Fruit fly (Drosophila melanogaster) whole organism, embryonic: ENCODE measurements around the gene CG13622.
A peak's percentile ranks its signal among the peaks of the same experiment; 100 is the strongest.

Experiments
- Bgb ChIP-seq: fragments of 200-800 bp; sonication (Bioruptor generic); IDR thresholded peaks from 2 replicates; pipeline ENCODE4 v1.3.6; 2022; ENCODE audit warnings: missing biosample characterization, missing genetic modification characterization; ENCODE audit not compliant: partially characterized antibody
- BtbVII ChIP-seq: fragments of 200-800 bp; sonication (Bioruptor generic); optimal IDR thresholded peaks from 3 replicates; lab custom pipeline; 2017; ENCODE audit warnings: missing biosample characterization, mild to moderate bottlenecking, missing genetic modification characterization
- CG10274 ChIP-seq: fragments of 200-800 bp; sonication (Bioruptor generic); optimal IDR thresholded peaks from 3 replicates; lab custom pipeline; 2017; ENCODE audit warnings: missing biosample characterization, mild to moderate bottlenecking, missing genetic modification characterization
- CG11398 ChIP-seq: fragments of 200-800 bp; sonication (Bioruptor generic); optimal IDR thresholded peaks from 2 replicates; lab custom pipeline; 2016; ENCODE audit warnings: missing biosample characterization, missing genetic modification characterization
- CG11695 ChIP-seq: fragments of 200-800 bp; sonication (Bioruptor generic); IDR thresholded peaks from 3 replicates; pipeline ENCODE4 v1.3.6; 2022; ENCODE audit warnings: missing biosample characterization, missing genetic modification characterization
- CG12104 ChIP-seq: fragments of 200-800 bp; sonication (Bioruptor generic); optimal IDR thresholded peaks from 3 replicates; lab custom pipeline; 2016; ENCODE audit warnings: missing biosample characterization, missing genetic modification characterization
- CG12155 ChIP-seq: fragments of 200-800 bp; sonication (Bioruptor generic); optimal IDR thresholded peaks from 3 replicates; lab custom pipeline; 2016; ENCODE audit warnings: missing biosample characterization, missing genetic modification characterization
- CG12744 ChIP-seq: fragments of 200-800 bp; sonication (Bioruptor generic); optimal IDR thresholded peaks from 2 replicates; lab custom pipeline; 2016; ENCODE audit warnings: missing biosample characterization, missing genetic modification characterization
- CG15479 ChIP-seq: fragments of 200-800 bp; sonication (Bioruptor generic); optimal IDR thresholded peaks from 3 replicates; lab custom pipeline; 2019; ENCODE audit warnings: missing biosample characterization, mild to moderate bottlenecking, missing genetic modification characterization, moderate library complexity
- CG17361 ChIP-seq: fragments of 200-800 bp; sonication (Bioruptor generic); IDR thresholded peaks from 3 replicates; pipeline ENCODE4 v1.3.6; 2022; ENCODE audit warnings: missing biosample characterization, missing genetic modification characterization
- CG30431 ChIP-seq: fragments of 200-800 bp; sonication (Bioruptor generic); optimal IDR thresholded peaks from 2 replicates; lab custom pipeline; 2017; ENCODE audit warnings: missing biosample characterization, missing genetic modification characterization
- CG32767 ChIP-seq: fragments of 200-800 bp; sonication (Bioruptor generic); IDR thresholded peaks from 2 replicates; pipeline ENCODE4 v1.3.6; 2022; ENCODE audit warnings: missing biosample characterization, missing genetic modification characterization
- CG5180 ChIP-seq: fragments of 200-800 bp; sonication (Bioruptor generic); optimal IDR thresholded peaks from 3 replicates; lab custom pipeline; 2017; ENCODE audit warnings: missing biosample characterization, missing genetic modification characterization, mild to moderate bottlenecking, moderate library complexity, missing genetic modification reagents
- CG6175 ChIP-seq: fragments of 200-800 bp; sonication (Bioruptor generic); IDR thresholded peaks from 3 replicates; pipeline ENCODE4 v1.3.6; 2022; ENCODE audit warnings: missing biosample characterization, missing genetic modification characterization
- CG6683 ChIP-seq: fragments of 200-800 bp; sonication (Bioruptor generic); optimal IDR thresholded peaks from 2 replicates; lab custom pipeline; 2017; ENCODE audit warnings: missing biosample characterization, mild to moderate bottlenecking, missing genetic modification characterization, missing genetic modification reagents
- CG7556 ChIP-seq: fragments of 200-800 bp; sonication (Bioruptor generic); optimal IDR thresholded peaks from 2 replicates; lab custom pipeline; 2017; ENCODE audit warnings: missing biosample characterization, mild to moderate bottlenecking, missing genetic modification characterization
- CG8765 ChIP-seq: fragments of 200-800 bp; sonication (Bioruptor generic); IDR thresholded peaks from 2 replicates; pipeline ENCODE4 v1.3.6; 2022; ENCODE audit warnings: missing biosample characterization, missing genetic modification characterization
- CG9727 ChIP-seq: fragments of 200-800 bp; sonication (Bioruptor generic); optimal IDR thresholded peaks from 3 replicates; lab custom pipeline; 2017; ENCODE audit warnings: missing biosample characterization, mild to moderate bottlenecking, missing genetic modification characterization
- CG9797 ChIP-seq: fragments of 200-800 bp; sonication (Bioruptor generic); optimal IDR thresholded peaks from 3 replicates; lab custom pipeline; 2018; ENCODE audit warnings: missing biosample characterization, mild to moderate bottlenecking, missing genetic modification characterization
- Chrac-16 ChIP-seq: fragments of 200-800 bp; sonication (Bioruptor generic); optimal IDR thresholded peaks from 3 replicates; lab custom pipeline; 2016; ENCODE audit warnings: missing biosample characterization, missing genetic modification characterization
- CoRest ChIP-seq: fragments of 200-800 bp; sonication (Bioruptor generic); optimal IDR thresholded peaks from 3 replicates; lab custom pipeline; 2018; ENCODE audit warnings: missing biosample characterization, mild to moderate bottlenecking, missing genetic modification characterization, moderate library complexity
- Dad ChIP-seq: fragments of 200-800 bp; sonication (Bioruptor generic); optimal IDR thresholded peaks from 3 replicates; lab custom pipeline; 2016; ENCODE audit warnings: missing biosample characterization, missing genetic modification characterization
- ERR ChIP-seq: fragments of 200-800 bp; sonication (Bioruptor generic); optimal IDR thresholded peaks from 2 replicates; lab custom pipeline; 2016; ENCODE audit warnings: missing biosample characterization, missing genetic modification characterization
- Fer1 ChIP-seq: fragments of 200-800 bp; sonication (Bioruptor generic); optimal IDR thresholded peaks from 2 replicates; lab custom pipeline; 2017; ENCODE audit warnings: missing biosample characterization, mild to moderate bottlenecking, missing genetic modification characterization
- HLHmδ ChIP-seq: fragments of 200-800 bp; sonication (Bioruptor generic); optimal IDR thresholded peaks from 2 replicates; lab custom pipeline; 2018; ENCODE audit warnings: missing biosample characterization, mild to moderate bottlenecking, missing genetic modification characterization, moderate library complexity
- Hmr ChIP-seq: fragments of 200-800 bp; sonication (Bioruptor generic); optimal IDR thresholded peaks from 3 replicates; lab custom pipeline; 2017; ENCODE audit warnings: mild to moderate bottlenecking, missing biosample characterization, missing genetic modification reagents, missing genetic modification characterization
- Hr39 ChIP-seq: fragments of >200 bp; optimal IDR thresholded peaks from 2 replicates; lab custom pipeline; 2017
- Hr51 ChIP-seq, 2 experiments: fragments of 200-800 bp; sonication (Bioruptor generic); optimal IDR thresholded peaks; 2 replicates in 1 of 2; 3 replicates in 1 of 2; lab custom pipeline; 2016 to 2018; ENCODE audit warnings: missing biosample characterization in 2 of 2, missing genetic modification characterization in 2 of 2, mild to moderate bottlenecking in 1 of 2, moderate library complexity in 1 of 2
- MESR4 ChIP-seq: fragments of 200-800 bp; sonication (Bioruptor generic); optimal IDR thresholded peaks from 2 replicates; lab custom pipeline; 2018; ENCODE audit warnings: missing biosample characterization, mild to moderate bottlenecking, missing genetic modification characterization, moderate library complexity
- MTF-1 ChIP-seq: fragments of 200-800 bp; sonication (Bioruptor generic); optimal IDR thresholded peaks from 2 replicates; lab custom pipeline; 2018; ENCODE audit warnings: missing biosample characterization, mild to moderate bottlenecking, missing genetic modification characterization, borderline replicate concordance
- Max ChIP-seq: fragments of 200-800 bp; sonication (Bioruptor generic); optimal IDR thresholded peaks from 2 replicates; lab custom pipeline; 2016; ENCODE audit warnings: missing biosample characterization, mild to moderate bottlenecking, missing genetic modification characterization
- Ptx1 ChIP-seq: fragments of 200-800 bp; sonication (Bioruptor generic); IDR thresholded peaks from 2 replicates; pipeline ENCODE4 v1.3.6; 2022; ENCODE audit warnings: missing biosample characterization, missing genetic modification characterization
- Sox102F ChIP-seq: fragments of 200-800 bp; sonication (Bioruptor generic); optimal IDR thresholded peaks from 2 replicates; lab custom pipeline; 2018; ENCODE audit warnings: missing biosample characterization, mild to moderate bottlenecking, missing genetic modification characterization, moderate library complexity
- Tbp ChIP-seq: fragments of >200 bp; optimal IDR thresholded peaks from 2 replicates; lab custom pipeline; 2018; ENCODE audit warnings: missing biosample characterization, missing genetic modification characterization
- Xrp1 ChIP-seq: fragments of 200-800 bp; sonication (Bioruptor generic); IDR thresholded peaks from 2 replicates; pipeline ENCODE4 v1.3.6; 2022; ENCODE audit warnings: missing biosample characterization, missing genetic modification characterization
- ci ChIP-seq: fragments of 200-800 bp; sonication (Bioruptor generic); IDR thresholded peaks from 3 replicates; pipeline ENCODE4 v1.3.6; 2022; ENCODE audit warnings: missing biosample characterization, missing genetic modification characterization
- dm ChIP-seq: fragments of 200-800 bp; sonication (Bioruptor generic); optimal IDR thresholded peaks from 3 replicates; lab custom pipeline; 2016; ENCODE audit warnings: missing biosample characterization, missing genetic modification characterization
- eve ChIP-seq, 2 experiments: fragments of >200 bp; optimal IDR thresholded peaks; 2 replicates each; lab custom pipeline; 2017; ENCODE audit warnings: missing biosample characterization in 2 of 2, missing genetic modification characterization in 2 of 2
- jing ChIP-seq: fragments of 200-800 bp; sonication (Bioruptor generic); optimal IDR thresholded peaks from 2 replicates; lab custom pipeline; 2018; ENCODE audit warnings: missing biosample characterization, mild to moderate bottlenecking, missing genetic modification characterization
- lbe ChIP-seq: fragments of 200-800 bp; sonication (Bioruptor generic); optimal IDR thresholded peaks from 2 replicates; lab custom pipeline; 2016; ENCODE audit warnings: missing biosample characterization, mild to moderate bottlenecking, missing genetic modification characterization
- maf-S ChIP-seq: fragments of 200-800 bp; sonication (Bioruptor generic); optimal IDR thresholded peaks from 2 replicates; lab custom pipeline; 2016; ENCODE audit warnings: missing biosample characterization, missing genetic modification characterization
- nerfin-2 ChIP-seq: fragments of 200-800 bp; sonication (Bioruptor generic); IDR thresholded peaks from 2 replicates; pipeline ENCODE4 v1.3.6; 2022; ENCODE audit warnings: missing biosample characterization, missing genetic modification characterization; ENCODE audit not compliant: partially characterized antibody
- nom ChIP-seq: fragments of 200-800 bp; sonication (Bioruptor generic); optimal IDR thresholded peaks from 2 replicates; lab custom pipeline; 2017; ENCODE audit warnings: missing biosample characterization, missing genetic modification characterization, mild to moderate bottlenecking, moderate library complexity, missing genetic modification reagents
- peb ChIP-seq: fragments of 200-800 bp; sonication (Bioruptor generic); IDR thresholded peaks from 2 replicates; pipeline ENCODE4 v1.3.6; 2022; ENCODE audit warnings: missing biosample characterization, missing genetic modification characterization
- pnt ChIP-seq: fragments of 200-800 bp; sonication (Bioruptor generic); optimal IDR thresholded peaks from 3 replicates; lab custom pipeline; 2016; ENCODE audit warnings: missing biosample characterization, missing genetic modification characterization
- run ChIP-seq: fragments of 200-800 bp; sonication (Bioruptor generic); optimal IDR thresholded peaks from 3 replicates; lab custom pipeline; 2018; ENCODE audit warnings: missing biosample characterization, mild to moderate bottlenecking, missing genetic modification characterization
- sens ChIP-seq: fragments of 200-800 bp; sonication (Bioruptor generic); peaks from one replicate; lab custom pipeline; 2016; ENCODE audit warnings: missing biosample characterization, missing genetic modification characterization
- sob ChIP-seq: fragments of 200-800 bp; sonication (Bioruptor generic); IDR thresholded peaks from 2 replicates; pipeline ENCODE4 v1.3.6; 2022; ENCODE audit warnings: missing biosample characterization, missing genetic modification characterization
- trh ChIP-seq: fragments of 200-800 bp; sonication (Bioruptor generic); optimal IDR thresholded peaks from 2 replicates; lab custom pipeline; 2016; ENCODE audit warnings: missing biosample characterization, missing genetic modification characterization
- vfl ChIP-seq: fragments of 200-800 bp; sonication (Bioruptor generic); optimal IDR thresholded peaks from 2 replicates; lab custom pipeline; 2016; ENCODE audit warnings: missing biosample characterization, missing genetic modification characterization

Gene CG13622

DNA sequence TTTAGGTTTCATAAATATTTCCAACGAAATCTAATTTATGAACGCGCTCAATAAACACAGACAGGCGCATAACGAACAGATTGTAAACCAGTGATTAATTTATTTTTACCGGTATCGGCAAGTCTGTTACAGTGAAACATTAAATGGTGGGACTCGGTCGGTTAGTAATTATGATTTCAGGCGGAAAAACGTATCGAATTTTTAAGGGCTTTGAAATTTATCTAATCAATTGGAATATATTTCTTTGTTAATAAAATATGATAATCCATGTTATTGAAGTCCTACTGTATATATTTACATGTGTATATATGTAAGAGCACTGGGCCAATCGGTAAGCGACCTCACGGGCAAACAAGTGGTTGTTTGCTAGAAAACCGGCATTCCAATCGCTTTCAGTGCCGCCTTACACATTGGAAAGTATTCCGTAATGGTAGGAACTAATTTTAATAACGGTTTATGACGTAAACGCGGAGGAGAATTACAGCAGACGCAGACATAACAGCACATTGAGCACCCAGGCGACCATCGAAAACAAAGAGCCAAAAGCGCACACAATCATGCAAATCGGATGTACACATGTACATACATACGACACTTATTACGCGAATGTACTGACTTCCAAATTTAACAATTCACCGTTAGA, 19.7 kb upstream of the CG13622 start (continued):
- peak; percentile 31 for TF ChIP-seq MTF-1 (GFP tag; lab: Kevin White, UChicago)
- peak; percentile 92 for TF ChIP-seq CG12744 (GFP tag; lab: Kevin White, UChicago)
- no peak for TF ChIP-seq Bgb (GFP tag; lab: Robert Waterston, UW)
- no peak for TF ChIP-seq Tbp (GFP tag; lab: Kevin White, UChicago)
- peak; percentile 92 for TF ChIP-seq CG12104 (GFP tag; lab: Kevin White, UChicago)
- TF ChIP-seq CG8765 (GFP tag; lab: Robert Waterston, UW) = peak; percentile 73
- TF ChIP-seq CG5180 = peak; percentile 2
- peak; percentile 71 for TF ChIP-seq maf-S (GFP tag; lab: Kevin White, UChicago)
- TF ChIP-seq CG6175 (GFP tag; lab: Robert Waterston, UW) = peak; percentile 93
- TF ChIP-seq nom (GFP tag; lab: Kevin White, UChicago) = no peak
- no peak for TF ChIP-seq CG15479 (GFP tag; lab: Kevin White, UChicago)
- peak; percentile 96 for TF ChIP-seq CG11695 (GFP tag; lab: Robert Waterston, UW)
- TF ChIP-seq CG30431 (GFP tag; lab: Kevin White, UChicago) = peak; percentile 77
- TF ChIP-seq ERR (GFP tag; lab: Kevin White, UChicago) = peak; percentile 78
- no peak for TF ChIP-seq CG9797
- no peak for TF ChIP-seq nerfin-2 (GFP tag; lab: Robert Waterston, UW)
- TF ChIP-seq run (tag; lab: Kevin White, UChicago) = peak; percentile 80
- peak; percentile 75 for TF ChIP-seq CG11398 (GFP tag; lab: Kevin White, UChicago)
- TF ChIP-seq CG10274 (GFP tag; lab: Kevin White, UChicago) = peak; percentile 73
- peak; percentile 96 for TF ChIP-seq CoRest (tag; lab: Kevin White, UChicago)
- peak; percentile 76 for TF ChIP-seq pnt (GFP tag; lab: Kevin White, UChicago)
- peak; percentile 83 for TF ChIP-seq peb (GFP tag; lab: Robert Waterston, UW)
- TF ChIP-seq CG7556 (GFP tag; lab: Kevin White, UChicago) = peak; percentile 82
- peak; percentile 93 for TF ChIP-seq Hmr (GFP tag; lab: Kevin White, UChicago)
- TF ChIP-seq MESR4 = peak; percentile 32
- TF ChIP-seq vfl (GFP tag; lab: Kevin White, UChicago) = peak; percentile 88
- TF ChIP-seq Dad (GFP tag; lab: Kevin White, UChicago) = peak; percentile 89
- peak; percentile 98 for TF ChIP-seq sens (GFP tag; lab: Kevin White, UChicago)
- peak; percentile 92 for TF ChIP-seq CG32767 (GFP tag; lab: Robert Waterston, UW)
- peak; percentile 48 for TF ChIP-seq dm
- no peak for TF ChIP-seq Hr39 (lab: Kevin White, UChicago)
- TF ChIP-seq trh (GFP tag; lab: Kevin White, UChicago) = peak; percentile 79
- peak; percentile 88 for TF ChIP-seq CG9727 (GFP tag; lab: Kevin White, UChicago)
- no peak for TF ChIP-seq eve (GFP tag; optimal IDR thresholded peaks at IDR 0.05; lab: Kevin White, UChicago)
- TF ChIP-seq BtbVII (GFP tag; lab: Kevin White, UChicago) = peak; percentile 77
- TF ChIP-seq lbe (GFP tag; lab: Kevin White, UChicago) = peak; percentile 93
- peak; percentile 92 for TF ChIP-seq Xrp1 (GFP tag; lab: Robert Waterston, UW)
- peak; percentile 96 for TF ChIP-seq Sox102F (GFP tag; lab: Kevin White, UChicago)
- peak; percentile 98 for TF ChIP-seq ci (GFP tag; lab: Robert Waterston, UW)
- TF ChIP-seq CG17361 (GFP tag; lab: Robert Waterston, UW) = no peak; the same call in 1 of the 3 replicates
- TF ChIP-seq HLHmδ (GFP tag; lab: Kevin White, UChicago) = no peak
- TF ChIP-seq CG12155 (GFP tag; lab: Kevin White, UChicago) = peak; percentile 92
- peak; percentile 54 for TF ChIP-seq CG6683 (GFP tag; lab: Kevin White, UChicago)
- TF ChIP-seq Chrac-16 (GFP tag; lab: Kevin White, UChicago) = peak; percentile 91
- TF ChIP-seq Max (GFP tag; lab: Kevin White, UChicago) = peak; percentile 84
- peak; percentile 94 for TF ChIP-seq Ptx1 (GFP tag; lab: Robert Waterston, UW)
- TF ChIP-seq Fer1 = peak; percentile 94
- peak; percentile 87 to 96 for TF ChIP-seq Hr51 (GFP tag; optimal IDR thresholded peaks at IDR 0.05; lab: Kevin White, UChicago)
- TF ChIP-seq sob (GFP tag; lab: Robert Waterston, UW) = peak; percentile 97
- peak; percentile 78 for TF ChIP-seq jing (GFP tag; lab: Kevin White, UChicago)
